Worm (Caenorhabditis elegans): ENCODE data around the gene cyn-17.

DNA sequence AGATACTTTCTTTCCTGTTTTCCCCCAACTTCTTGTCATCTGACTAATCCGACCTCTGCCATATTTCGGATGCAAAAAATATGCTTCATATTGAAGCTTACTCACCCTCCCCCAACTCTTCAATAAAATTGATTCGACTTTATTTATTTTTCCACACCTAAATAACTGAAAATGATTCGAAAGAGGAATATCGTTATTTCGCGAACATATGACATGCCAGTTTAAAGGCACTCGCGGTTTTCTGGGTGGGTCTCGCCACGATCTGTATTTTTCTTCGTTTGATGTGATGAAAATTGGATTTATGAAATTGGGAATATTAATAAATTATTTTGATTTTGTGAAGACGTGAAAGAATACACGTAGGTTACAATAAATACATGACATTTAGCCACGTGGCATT is 27.8 kb upstream of the cyn-17 start, which contains the start of gene F44E7.3:
- no peak for TF ChIP-seq ceh-34 (tag; optimal IDR thresholded peaks at IDR 0.05)
- TF ChIP-seq ceh-31 (tag; optimal IDR thresholded peaks at IDR 0.05) = no peak

Data from whole organism, late embryonic.